Fruit fly (Drosophila melanogaster): ENCODE results near the gene CG44261.

DNA sequence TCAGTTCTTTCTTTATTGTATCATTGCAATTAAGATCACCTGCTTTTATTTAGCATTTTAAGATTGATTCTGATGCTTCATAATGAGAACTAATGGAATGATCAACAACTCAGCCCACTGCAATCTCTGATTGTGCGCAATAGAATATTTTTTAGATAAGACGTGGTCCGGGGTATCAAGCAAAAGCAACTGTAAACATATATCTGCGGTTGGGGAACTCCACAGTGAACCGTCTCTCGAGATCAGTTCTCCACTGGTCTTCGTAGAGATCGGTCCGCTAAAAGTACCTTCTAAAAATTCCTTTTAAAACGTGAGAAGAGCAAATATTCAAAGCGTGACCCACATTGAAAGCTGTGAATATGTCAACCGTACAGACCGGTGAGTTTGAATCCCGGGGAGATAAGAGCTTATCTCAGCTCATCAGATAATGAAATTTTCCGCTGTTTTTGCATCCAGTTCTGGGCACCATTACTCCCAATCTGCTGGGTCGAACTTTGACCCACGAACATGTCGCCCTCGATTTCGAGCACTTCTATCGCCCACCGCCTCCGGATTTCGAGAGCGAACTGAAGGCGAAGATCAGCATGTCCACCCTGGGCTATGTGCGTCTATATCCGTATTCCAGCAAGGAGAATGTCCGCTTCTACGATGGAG is 44.8 kb downstream of the CG44261 start, which contains the start of gene CG18473:
- no peak for TF ChIP-seq CG8319 (GFP tag; optimal IDR thresholded peaks at IDR 0.05)
- no peak for TF ChIP-seq CG6163 (GFP tag; IDR thresholded peaks at IDR 0.05)
- no peak for TF ChIP-seq cyc (GFP tag; optimal IDR thresholded peaks at IDR 0.05)
- no peak for TF ChIP-seq Eip93F (GFP tag; optimal IDR thresholded peaks at IDR 0.05)
- TF ChIP-seq fkh (GFP tag; optimal IDR thresholded peaks at IDR 0.05) = peak; percentile 10
- TF ChIP-seq CG3919 (GFP tag; optimal IDR thresholded peaks at IDR 0.05) = no peak
- no peak for TF ChIP-seq topi (GFP tag; optimal IDR thresholded peaks at IDR 0.05)
- no peak for TF ChIP-seq acj6 (GFP tag; optimal IDR thresholded peaks at IDR 0.05)
- TF ChIP-seq CG15336 (GFP tag; IDR thresholded peaks at IDR 0.05) = no peak
- TF ChIP-seq dsx (GFP tag; optimal IDR thresholded peaks at IDR 0.05; ENCODE audit: poor library complexity, severe bottlenecking) = no peak
- no peak for TF ChIP-seq Gug (GFP tag; IDR thresholded peaks at IDR 0.05)
- no peak for TF ChIP-seq Smox (GFP tag; optimal IDR thresholded peaks at IDR 0.05)
